Worm (Caenorhabditis elegans): ENCODE data around the gene glc-3.

DNA sequence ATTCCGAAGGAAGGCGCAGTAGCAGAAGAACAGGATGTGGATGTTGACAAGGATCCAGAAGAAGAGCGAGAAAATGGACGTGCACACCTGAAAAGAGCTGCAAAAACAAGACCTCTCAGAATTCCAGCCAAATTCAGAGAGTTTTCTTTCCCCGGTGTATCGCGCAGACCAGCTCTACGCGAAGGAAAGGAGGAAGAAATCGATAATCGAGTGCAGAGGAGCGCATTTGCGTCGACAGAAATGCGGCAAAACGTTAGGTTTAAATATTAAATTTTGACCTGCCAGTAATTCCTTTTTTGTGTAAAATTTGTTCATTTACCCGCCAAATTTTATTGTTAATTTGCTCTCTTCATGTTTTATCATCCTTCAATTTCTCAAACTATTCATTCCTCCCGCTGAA lies 24.2 kb upstream of the glc-3 start:
- TF ChIP-seq cog-1 (tag; optimal IDR thresholded peaks at IDR 0.05) (no peak), klf-2 (GFP tag; conservative IDR thresholded peaks at IDR 0.05) (no peak), med-1 (GFP tag; optimal IDR thresholded peaks at IDR 0.05; ENCODE audit: insufficient read depth) (no peak), T22C8.4 (GFP tag; IDR thresholded peaks at IDR 0.05) (peak; percentile 76), flt-1 (GFP tag; IDR thresholded peaks at IDR 0.05) (no peak), ref-1 (GFP tag; conservative IDR thresholded peaks at IDR 0.05) (no peak), ztf-29 (GFP tag; IDR thresholded peaks at IDR 0.05) (no peak), tab-1 (GFP tag; IDR thresholded peaks at IDR 0.05) (no peak), ztf-23 (GFP tag; IDR thresholded peaks at IDR 0.05) (no peak)
